Worm (Caenorhabditis elegans) whole organism, late embryonic: ENCODE data around the gene akap-1.
A peak's percentile ranks its signal among the peaks of the same experiment; 100 is the strongest.

Source experiments
- C38D4.7 ChIP-seq: fragments of 200-800 bp; sonication (Bioruptor generic); optimal IDR thresholded peaks from 2 replicates; lab custom pipeline; 2018; ENCODE audit warnings: mild to moderate bottlenecking, missing genetic modification characterization, moderate library complexity, missing compliant biosample characterization
- F13H6.1 ChIP-seq: sonication (generic microtip); optimal IDR thresholded peaks from 2 replicates; lab custom pipeline; 2016; ENCODE audit warnings: missing genetic modification characterization, missing compliant biosample characterization
- K09A11.1 ChIP-seq: sonication (generic microtip); optimal IDR thresholded peaks from 2 replicates; lab custom pipeline; 2017; ENCODE audit warnings: antibody characterized with exemption, mild to moderate bottlenecking, missing genetic modification characterization, missing compliant biosample characterization; ENCODE audit not compliant: insufficient read depth
- ahr-1 ChIP-seq: sonication (generic microtip); optimal IDR thresholded peaks from 2 replicates; lab custom pipeline; 2016; ENCODE audit warnings: missing genetic modification characterization, missing compliant biosample characterization
- ceh-14 ChIP-seq: sonication (generic microtip); optimal IDR thresholded peaks from 2 replicates; lab custom pipeline; 2016; ENCODE audit warnings: missing genotype, missing genetic modification characterization, missing compliant biosample characterization
- ceh-30 ChIP-seq: fragments of 150-350 bp; optimal IDR thresholded peaks from 2 replicates; lab custom pipeline; 2014; ENCODE audit warnings: missing biosample characterization, missing genetic modification characterization
- ceh-31 ChIP-seq: sonication (generic microtip); optimal IDR thresholded peaks from 2 replicates; lab custom pipeline; 2016; ENCODE audit warnings: missing genetic modification characterization, missing compliant biosample characterization
- che-1 ChIP-seq: sonication (generic microtip); optimal IDR thresholded peaks from 2 replicates; lab custom pipeline; 2016; ENCODE audit warnings: mild to moderate bottlenecking, missing genetic modification characterization, missing compliant biosample characterization
- dmd-4 ChIP-seq: sonication (generic microtip); optimal IDR thresholded peaks from 2 replicates; lab custom pipeline; 2016; ENCODE audit warnings: borderline replicate concordance, missing genetic modification characterization, missing compliant biosample characterization
- dve-1 ChIP-seq: sonication (generic microtip); optimal IDR thresholded peaks from 2 replicates; lab custom pipeline; 2017; ENCODE audit warnings: antibody characterized with exemption, mild to moderate bottlenecking, missing genetic modification characterization, missing compliant biosample characterization
- elt-2 ChIP-seq: sonication (generic microtip); optimal IDR thresholded peaks from 2 replicates; lab custom pipeline; 2016; ENCODE audit warnings: missing genetic modification reagents, missing genetic modification characterization, missing compliant biosample characterization
- elt-4 ChIP-seq: sonication (generic microtip); optimal IDR thresholded peaks from 2 replicates; lab custom pipeline; 2016; ENCODE audit warnings: missing genetic modification characterization, missing compliant biosample characterization
- fax-1 ChIP-seq: sonication (generic microtip); optimal IDR thresholded peaks from 2 replicates; lab custom pipeline; 2016; ENCODE audit warnings: missing genotype, missing genetic modification characterization, missing compliant biosample characterization
- fkh-10 ChIP-seq: fragments of 150-350 bp; optimal IDR thresholded peaks from 2 replicates; lab custom pipeline; 2014; ENCODE audit warnings: missing biosample characterization, missing genetic modification reagents, missing genetic modification characterization
- fkh-6 ChIP-seq: sonication (generic microtip); optimal IDR thresholded peaks from 2 replicates; lab custom pipeline; 2016; ENCODE audit warnings: missing genetic modification characterization, missing compliant biosample characterization
- hlh-15 ChIP-seq: sonication (generic microtip); optimal IDR thresholded peaks from 2 replicates; lab custom pipeline; 2016; ENCODE audit warnings: missing genetic modification characterization, missing compliant biosample characterization
- hlh-30 ChIP-seq: sonication (generic microtip); optimal IDR thresholded peaks from 2 replicates; lab custom pipeline; 2017; ENCODE audit warnings: antibody characterized with exemption, missing genetic modification characterization, missing compliant biosample characterization; ENCODE audit not compliant: insufficient read depth
- hlh-8 ChIP-seq: sonication (generic microtip); optimal IDR thresholded peaks from 2 replicates; lab custom pipeline; 2016; ENCODE audit warnings: missing genotype, missing genetic modification characterization, missing compliant biosample characterization
- lim-6 ChIP-seq: sonication (generic microtip); optimal IDR thresholded peaks from 2 replicates; lab custom pipeline; 2016; ENCODE audit warnings: missing genetic modification characterization, missing compliant biosample characterization
- nfya-1 ChIP-seq: sonication (generic microtip); optimal IDR thresholded peaks from 2 replicates; lab custom pipeline; 2017; ENCODE audit warnings: missing genetic modification characterization, mild to moderate bottlenecking, missing compliant biosample characterization, antibody characterized with exemption, moderate library complexity
- npax-4 ChIP-seq: sonication (generic microtip); optimal IDR thresholded peaks from 2 replicates; lab custom pipeline; 2016; ENCODE audit warnings: missing genetic modification characterization, missing compliant biosample characterization
- pha-4 ChIP-seq: fragments of 150-350 bp; optimal IDR thresholded peaks from 2 replicates; lab custom pipeline; 2018; ENCODE audit warnings: missing biosample characterization, missing genetic modification reagents, missing genetic modification characterization
- ref-2 ChIP-seq: sonication (generic microtip); optimal IDR thresholded peaks from 2 replicates; lab custom pipeline; 2016; ENCODE audit warnings: missing genetic modification characterization, missing compliant biosample characterization
- sox-4 ChIP-seq: sonication (generic microtip); optimal IDR thresholded peaks from 2 replicates; lab custom pipeline; 2017; ENCODE audit warnings: mild to moderate bottlenecking, missing genetic modification characterization, inconsistent platforms, missing compliant biosample characterization
- syd-9 ChIP-seq: sonication (generic microtip); optimal IDR thresholded peaks from 2 replicates; lab custom pipeline; 2016; ENCODE audit warnings: mild to moderate bottlenecking, missing genetic modification characterization, moderate library complexity, missing compliant biosample characterization
- unc-3 ChIP-seq, 2 experiments: fragments of 200-800 bp in 1 of 2; sonication (Bioruptor generic) in 1 of 2; sonication (generic microtip) in 1 of 2; conservative IDR thresholded peaks in 1 of 2; optimal IDR thresholded peaks in 1 of 2; 2 replicates each; pipeline versions ENCODE4 v1.3.6 to Lab custom; 2016 to 2022; ENCODE audit warnings: missing compliant biosample characterization in 2 of 2, missing genetic modification characterization in 2 of 2, missing genetic modification reagents in 1 of 2
- unc-42 ChIP-seq: sonication (generic microtip); optimal IDR thresholded peaks from 2 replicates; lab custom pipeline; 2016; ENCODE audit warnings: missing genotype, missing genetic modification characterization, missing compliant biosample characterization
- unc-55 ChIP-seq: sonication (generic microtip); optimal IDR thresholded peaks from 2 replicates; lab custom pipeline; 2017; ENCODE audit warnings: missing biosample characterization, missing genetic modification reagents, missing genetic modification characterization
- unc-86 ChIP-seq: sonication (generic microtip); optimal IDR thresholded peaks from 2 replicates; lab custom pipeline; 2016; ENCODE audit warnings: missing genetic modification characterization, missing compliant biosample characterization

akap-1 gene

ce11 chrIII:6315515-6315914, 37.7 kb upstream of the akap-1 start:
- TF ChIP-seq C38D4.7 (GFP tag; lab: Kevin White, UChicago): no peak
- no peak for TF ChIP-seq hlh-15
- no peak for TF ChIP-seq unc-3 (GFP tag; conservative IDR thresholded peaks at IDR 0.05; lab: Robert Waterston, UW)
- TF ChIP-seq unc-3 (tag; optimal IDR thresholded peaks at IDR 0.05; lab: Kevin White, UChicago): no peak

ce11 chrIII:6316795-6317194, 36.4 kb upstream of the akap-1 start:
- TF ChIP-seq unc-86 (tag; lab: Kevin White, UChicago) (no peak), pha-4 (tag; lab: Kevin White, UChicago) (no peak), unc-3 (GFP tag; conservative IDR thresholded peaks at IDR 0.05; lab: Robert Waterston, UW) (no peak), unc-3 (tag; optimal IDR thresholded peaks at IDR 0.05; lab: Kevin White, UChicago) (no peak), ahr-1 (tag; lab: Kevin White, UChicago) (no peak), syd-9 (tag; lab: Kevin White, UChicago) (no peak), npax-4 (no peak), unc-55 (no peak), ceh-30 (tag; lab: Kevin White, UChicago) (no peak), elt-4 (tag; lab: Kevin White, UChicago) (no peak), dve-1 (tag; lab: Kevin White, UChicago) (no peak), hlh-30 (tag; lab: Kevin White, UChicago) (no peak), ceh-14 (tag; lab: Kevin White, UChicago) (no peak), C38D4.7 (GFP tag; lab: Kevin White, UChicago) (no peak)

- TF ChIP-seq che-1 (tag; lab: Kevin White, UChicago) (no peak), unc-42 (peak; percentile 99), fkh-10 (GFP tag; lab: Kevin White, UChicago) (peak; percentile 84)
Measured at ce11 chrIII:6317345-6317744, 35.8 kb upstream of the akap-1 start.

ce11 chrIII:6324139-6324538, 29.0 kb upstream of the akap-1 start, which contains the start of gene C56G2.5:
C56G2.5 (minus strand) TSS chrIII:6324239.
- TF ChIP-seq nfya-1: no peak
- no peak for TF ChIP-seq ceh-31
- TF ChIP-seq elt-4 (tag; lab: Kevin White, UChicago): no peak
- no peak for TF ChIP-seq sox-4 (tag; lab: Kevin White, UChicago)
- TF ChIP-seq dmd-4 (tag; lab: Kevin White, UChicago): no peak

- peak; percentile 22 for TF ChIP-seq unc-42
- TF ChIP-seq K09A11.1: no peak
Measured at ce11 chrIII:6331211-6331782, 21.9 kb upstream of the akap-1 start, which contains the start of gene C56G2.4. C56G2.4 (plus strand) TSS chrIII:6331732.

ce11 chrIII:6334364-6334763, 18.8 kb upstream of the akap-1 start:
- TF ChIP-seq fkh-6 (tag; lab: Kevin White, UChicago) (no peak), unc-42 (peak; percentile 58), elt-4 (tag; lab: Kevin White, UChicago) (no peak), ref-2 (no peak), lim-6 (tag; lab: Kevin White, UChicago) (no peak), hlh-8 (no peak), F13H6.1 (tag; lab: Kevin White, UChicago) (no peak)

ce11 chrIII:6339919-6340434, 13.2 kb upstream of the akap-1 start, which contains the start of gene let-767:
let-767 (minus strand) TSS chrIII:6339969.
- TF ChIP-seq elt-2 (tag; lab: Kevin White, UChicago): peak; percentile 23
- no peak for TF ChIP-seq fax-1
